Fruit fly (Drosophila melanogaster) whole organism, embryonic: Measurements from ENCODE around the gene Ythdc1.

ENCODE experiments used
- Abd-B ChIP-seq: fragments of 200-800 bp; sonication (Bioruptor generic); optimal IDR thresholded peaks from 2 replicates; lab custom pipeline; 2018; ENCODE audit warnings: missing biosample characterization, mild to moderate bottlenecking, missing genetic modification characterization, moderate library complexity
- Awh ChIP-seq: fragments of 200-800 bp; sonication (Bioruptor generic); IDR thresholded peaks from 2 replicates; pipeline ENCODE4, ENCODE4 v1.3.6; 2022; ENCODE audit warnings: missing biosample characterization, missing genetic modification characterization
- Bteb2 ChIP-seq: fragments of 200-800 bp; sonication (Bioruptor generic); optimal IDR thresholded peaks from 2 replicates; lab custom pipeline; 2016; ENCODE audit warnings: missing biosample characterization, missing genetic modification characterization
- CG1024 ChIP-seq: fragments of 200-800 bp; sonication (Bioruptor generic); IDR thresholded peaks from 2 replicates; pipeline ENCODE4 v1.3.6; 2022; ENCODE audit warnings: missing biosample characterization, missing genetic modification characterization
- CG11247 ChIP-seq: fragments of 200-800 bp; sonication (Bioruptor generic); IDR thresholded peaks from 2 replicates; pipeline ENCODE4 v1.3.6; 2022; ENCODE audit warnings: missing biosample characterization, missing genetic modification characterization
- CG12155 ChIP-seq: fragments of 200-800 bp; sonication (Bioruptor generic); optimal IDR thresholded peaks from 3 replicates; lab custom pipeline; 2016; ENCODE audit warnings: missing biosample characterization, missing genetic modification characterization
- CG13775 ChIP-seq: fragments of 200-800 bp; sonication (Bioruptor generic); optimal IDR thresholded peaks from 3 replicates; lab custom pipeline; 2017; ENCODE audit warnings: missing biosample characterization, mild to moderate bottlenecking, missing genetic modification characterization
- CG14667 ChIP-seq: fragments of 200-800 bp; sonication (Bioruptor generic); IDR thresholded peaks from 2 replicates; pipeline ENCODE4 v1.3.6; 2022; ENCODE audit warnings: missing biosample characterization, missing genetic modification characterization
- CG15011 ChIP-seq: fragments of 200-800 bp; sonication (Bioruptor generic); optimal IDR thresholded peaks from 3 replicates; lab custom pipeline; 2018; ENCODE audit warnings: missing biosample characterization, mild to moderate bottlenecking, missing genetic modification characterization
- CG16779 ChIP-seq: fragments of 200-800 bp; sonication (Bioruptor generic); IDR thresholded peaks from 2 replicates; pipeline ENCODE4 v1.3.6; 2022; ENCODE audit warnings: missing biosample characterization, missing genetic modification characterization
- CG17328 ChIP-seq: fragments of 200-800 bp; sonication (Bioruptor generic); IDR thresholded peaks from 2 replicates; pipeline ENCODE4 v1.3.6; 2022; ENCODE audit warnings: missing biosample characterization, missing genetic modification characterization
- CG17361 ChIP-seq: fragments of 200-800 bp; sonication (Bioruptor generic); IDR thresholded peaks from 3 replicates; pipeline ENCODE4 v1.3.6; 2022; ENCODE audit warnings: missing biosample characterization, missing genetic modification characterization
- CG17385 ChIP-seq: fragments of 200-800 bp; sonication (Bioruptor generic); optimal IDR thresholded peaks from 3 replicates; lab custom pipeline; 2018; ENCODE audit warnings: missing biosample characterization, mild to moderate bottlenecking, missing genetic modification characterization
- CG18011 ChIP-seq: fragments of 200-800 bp; sonication (Bioruptor generic); optimal IDR thresholded peaks from 2 replicates; lab custom pipeline; 2017; ENCODE audit warnings: missing biosample characterization, missing genetic modification characterization, mild to moderate bottlenecking, moderate library complexity, missing genotype
- CG7963 ChIP-seq: fragments of 200-800 bp; sonication (Bioruptor generic); IDR thresholded peaks from 3 replicates; pipeline ENCODE4 v1.3.6; 2022; ENCODE audit warnings: missing biosample characterization, missing genetic modification characterization; ENCODE audit not compliant: partially characterized antibody
- CG8359 ChIP-seq: fragments of 200-800 bp; sonication (Bioruptor generic); optimal IDR thresholded peaks from 2 replicates; lab custom pipeline; 2017; ENCODE audit warnings: missing biosample characterization, mild to moderate bottlenecking, missing genetic modification characterization, borderline replicate concordance
- CG8388 ChIP-seq: fragments of 200-800 bp; sonication (Bioruptor generic); optimal IDR thresholded peaks from 2 replicates; lab custom pipeline; 2019; ENCODE audit warnings: missing biosample characterization, mild to moderate bottlenecking, missing genetic modification characterization, moderate library complexity
- CG9797 ChIP-seq: fragments of 200-800 bp; sonication (Bioruptor generic); optimal IDR thresholded peaks from 3 replicates; lab custom pipeline; 2018; ENCODE audit warnings: missing biosample characterization, mild to moderate bottlenecking, missing genetic modification characterization
- Dad ChIP-seq: fragments of 200-800 bp; sonication (Bioruptor generic); optimal IDR thresholded peaks from 3 replicates; lab custom pipeline; 2016; ENCODE audit warnings: missing biosample characterization, missing genetic modification characterization
- Dek ChIP-seq: fragments of 200-800 bp; sonication (Bioruptor generic); optimal IDR thresholded peaks from 3 replicates; lab custom pipeline; 2019; ENCODE audit warnings: missing biosample characterization, mild to moderate bottlenecking, missing genetic modification characterization, moderate library complexity
- Dp ChIP-seq: fragments of 200-800 bp; sonication (Bioruptor generic); optimal IDR thresholded peaks from 2 replicates; lab custom pipeline; 2018; ENCODE audit warnings: missing biosample characterization, mild to moderate bottlenecking, missing genetic modification characterization, moderate library complexity
- Drgx ChIP-seq: fragments of 200-800 bp; sonication (Bioruptor generic); IDR thresholded peaks from 2 replicates; pipeline ENCODE4 v1.3.6; 2022; ENCODE audit warnings: missing biosample characterization, missing genetic modification characterization
- Elba2 ChIP-seq: fragments of 200-800 bp; sonication (Bioruptor generic); optimal IDR thresholded peaks from 3 replicates; lab custom pipeline; 2016; ENCODE audit warnings: missing biosample characterization, missing genetic modification characterization
- Fer3 ChIP-seq: fragments of 200-800 bp; sonication (Bioruptor generic); optimal IDR thresholded peaks from 2 replicates; lab custom pipeline; 2018; ENCODE audit warnings: missing biosample characterization, mild to moderate bottlenecking, missing genetic modification characterization, moderate library complexity
- Gug ChIP-seq: fragments of 200-800 bp; sonication (Bioruptor generic); IDR thresholded peaks from 4 replicates; pipeline ENCODE4 v1.3.6; 2022; ENCODE audit warnings: missing biosample characterization, missing genetic modification characterization
- HmgZ ChIP-seq: fragments of 200-800 bp; sonication (Bioruptor generic); optimal IDR thresholded peaks from 2 replicates; lab custom pipeline; 2018; ENCODE audit warnings: missing biosample characterization, mild to moderate bottlenecking, missing genetic modification characterization
- Hr3 ChIP-seq: fragments of 200-800 bp; sonication (Bioruptor generic); optimal IDR thresholded peaks from 3 replicates; lab custom pipeline; 2016; ENCODE audit warnings: missing biosample characterization, missing genetic modification characterization
- Hsf ChIP-seq: fragments of 200-800 bp; sonication (Bioruptor generic); optimal IDR thresholded peaks from 3 replicates; lab custom pipeline; 2016; ENCODE audit warnings: missing biosample characterization, missing genetic modification characterization
- NC2β ChIP-seq: fragments of 200-800 bp; sonication (Bioruptor generic); optimal IDR thresholded peaks from 2 replicates; lab custom pipeline; 2016; ENCODE audit warnings: missing biosample characterization, missing genetic modification characterization
- Rfx ChIP-seq: fragments of 200-800 bp; sonication (Bioruptor generic); IDR thresholded peaks from 2 replicates; pipeline ENCODE4 v1.3.6; 2022; ENCODE audit warnings: missing biosample characterization, missing genetic modification characterization
- bsh ChIP-seq, 2 experiments: fragments of 200-800 bp; sonication (Bioruptor generic); optimal IDR thresholded peaks; 2 replicates each; lab custom pipeline; 2017 to 2018; ENCODE audit warnings: mild to moderate bottlenecking in 2 of 2, missing biosample characterization in 2 of 2, missing genetic modification characterization in 2 of 2, moderate library complexity in 1 of 2
- cas ChIP-seq: fragments of 200-800 bp; sonication (Bioruptor generic); IDR thresholded peaks from 2 replicates; pipeline ENCODE4 v1.3.6; 2022; ENCODE audit warnings: missing biosample characterization, missing genetic modification characterization
- chn ChIP-seq: fragments of 200-800 bp; sonication (Bioruptor generic); optimal IDR thresholded peaks from 2 replicates; lab custom pipeline; 2016; ENCODE audit warnings: missing biosample characterization, missing genetic modification characterization
- croc ChIP-seq: fragments of 200-800 bp; sonication (Bioruptor generic); conservative IDR thresholded peaks from 3 replicates; pipeline ENCODE4 v1.3.6; 2022; ENCODE audit warnings: missing biosample characterization, missing genetic modification characterization
- dpn ChIP-seq, 2 experiments: fragments of 200-800 bp; sonication (Bioruptor generic); optimal IDR thresholded peaks; 3 replicates each; lab custom pipeline; 2016; ENCODE audit warnings: missing biosample characterization in 2 of 2, missing genetic modification characterization in 2 of 2
- gce ChIP-seq: fragments of 200-800 bp; sonication (Bioruptor generic); IDR thresholded peaks from 3 replicates; pipeline ENCODE4 v1.3.6; 2022; ENCODE audit warnings: missing biosample characterization, missing genetic modification characterization
- gro ChIP-seq: fragments of 200-800 bp; sonication (Bioruptor generic); optimal IDR thresholded peaks from 2 replicates; lab custom pipeline; 2016; ENCODE audit warnings: missing biosample characterization, missing genetic modification characterization
- her ChIP-seq: fragments of 200-800 bp; sonication (Bioruptor generic); optimal IDR thresholded peaks from 2 replicates; lab custom pipeline; 2016; ENCODE audit warnings: missing biosample characterization, missing genetic modification characterization
- hkb ChIP-seq, 2 experiments: fragments of 200-800 bp in 1 of 2; fragments of >200 bp in 1 of 2; sonication (Bioruptor generic) in 1 of 2; IDR thresholded peaks in 1 of 2; optimal IDR thresholded peaks in 1 of 2; 2 replicates each; pipeline versions ENCODE4 v1.3.6 to Lab custom; 2017 to 2022; ENCODE audit warnings: missing biosample characterization in 1 of 2, missing genetic modification characterization in 1 of 2
- hth ChIP-seq: fragments of >200 bp; optimal IDR thresholded peaks from 2 replicates; lab custom pipeline; 2017; ENCODE audit warnings: inconsistent platforms
- jumu ChIP-seq: fragments of 200-800 bp; sonication (Bioruptor generic); optimal IDR thresholded peaks from 3 replicates; lab custom pipeline; 2016; ENCODE audit warnings: missing biosample characterization, missing genetic modification characterization
- rib ChIP-seq: fragments of 200-800 bp; sonication (Bioruptor generic); IDR thresholded peaks from 2 replicates; pipeline ENCODE4 v1.3.6; 2022; ENCODE audit warnings: missing biosample characterization, missing genetic modification characterization
- sc ChIP-seq, 3 experiments: fragments of >200 bp in 2 of 3; fragments of 200-800 bp in 1 of 3; sonication (Bioruptor generic) in 1 of 3; optimal IDR thresholded peaks; 2 replicates in 2 of 3; 3 replicates in 1 of 3; lab custom pipeline; 2017; ENCODE audit warnings: mild to moderate bottlenecking in 1 of 3, missing biosample characterization in 1 of 3, missing genetic modification characterization in 1 of 3, missing genetic modification reagents in 1 of 3
- slbo ChIP-seq: fragments of 200-800 bp; sonication (Bioruptor generic); IDR thresholded peaks from 2 replicates; pipeline ENCODE4 v1.3.6; 2022; ENCODE audit warnings: missing biosample characterization, missing genetic modification characterization
- tll ChIP-seq, 2 experiments: fragments of 200-800 bp in 1 of 2; fragments of >200 bp in 1 of 2; sonication (Bioruptor generic) in 1 of 2; optimal IDR thresholded peaks; 2 replicates each; lab custom pipeline; 2017 to 2019; ENCODE audit warnings: missing biosample characterization in 2 of 2, missing genetic modification characterization in 2 of 2, mild to moderate bottlenecking in 1 of 2, moderate library complexity in 1 of 2
- trem ChIP-seq: fragments of 200-800 bp; optimal IDR thresholded peaks from 3 replicates; lab custom pipeline; 2019; ENCODE audit warnings: missing biosample characterization, mild to moderate bottlenecking, missing genetic modification characterization, moderate library complexity
- zfh2 ChIP-seq: fragments of 200-800 bp; sonication (Bioruptor generic); optimal IDR thresholded peaks from 2 replicates; lab custom pipeline; 2016; ENCODE audit warnings: missing biosample characterization, missing genetic modification characterization

Ythdc1 gene

DNA sequence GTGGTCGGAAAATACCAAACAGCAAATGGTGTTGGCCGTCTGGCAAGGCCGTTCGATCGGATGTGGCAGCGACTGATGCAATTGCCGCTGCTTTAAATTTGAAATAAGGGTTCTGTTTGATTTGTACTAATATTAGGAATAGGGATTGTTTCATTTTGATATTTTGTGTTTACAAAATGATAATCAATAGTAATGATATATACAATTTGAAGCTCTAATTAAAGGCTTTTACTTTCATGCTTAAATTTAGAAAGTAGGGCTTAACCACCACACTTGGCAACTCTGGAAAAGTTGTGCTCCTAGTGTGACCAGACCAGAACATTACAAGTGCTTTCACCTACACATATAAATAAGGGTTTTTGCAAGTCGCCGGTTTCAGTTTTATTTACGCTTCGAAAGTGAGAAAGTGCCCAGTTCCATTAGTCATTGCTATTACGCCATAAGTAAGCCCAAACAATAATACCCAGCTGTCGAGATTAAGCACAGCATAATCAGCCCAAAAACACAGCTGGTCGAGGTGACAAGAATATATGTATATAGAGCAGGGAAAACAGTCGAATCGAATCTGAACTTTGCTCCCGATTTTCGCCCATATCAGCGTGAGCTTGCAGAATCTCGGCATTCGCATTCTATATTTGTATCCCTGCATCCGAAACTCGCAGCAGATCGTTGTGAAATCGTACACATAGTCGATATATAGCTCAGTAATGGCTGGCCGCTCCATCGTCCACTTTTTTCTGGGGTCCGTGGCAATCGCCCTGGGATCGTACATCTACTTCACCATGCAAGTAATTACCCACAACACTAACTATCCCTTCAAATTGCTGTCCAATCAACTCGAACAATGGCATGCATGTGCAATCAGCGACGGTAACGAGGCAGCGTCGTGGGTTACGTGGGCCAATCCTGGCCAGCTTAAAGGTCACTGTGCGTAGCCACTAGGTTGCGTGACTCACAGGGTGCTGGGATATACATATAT is 47.8 kb downstream of the Ythdc1 start, which contains the start of gene Gtpx (continued):
- TF ChIP-seq CG13775 (GFP tag; lab: Kevin White, UChicago) (peak; percentile 48), hth (lab: Kevin White, UChicago) (no peak), sc (optimal IDR thresholded peaks at IDR 0.05; lab: Kevin White, UChicago) (no peak), sc (GFP tag; optimal IDR thresholded peaks at IDR 0.05; lab: Kevin White, UChicago) (no peak), Dp (GFP tag; lab: Kevin White, UChicago) (peak; percentile 80), slbo (GFP tag; lab: Robert Waterston, UW) (peak; percentile 64), hkb (optimal IDR thresholded peaks at IDR 0.05; lab: Kevin White, UChicago) (peak; percentile 90), hkb (GFP tag; IDR thresholded peaks at IDR 0.05; lab: Robert Waterston, UW) (no peak), Hsf (GFP tag; lab: Kevin White, UChicago) (peak; percentile 53), CG17328 (0 out of 2 replicates have a peak, but pooled peaks have one; percentile 41), zfh2 (GFP tag; lab: Kevin White, UChicago) (peak; percentile 60), CG11247 (GFP tag; lab: Robert Waterston, UW) (no peak), chn (peak; percentile 3), dpn (GFP tag; optimal IDR thresholded peaks at IDR 0.05; lab: Kevin White, UChicago) (peak; percentile 27 to 57), CG15011 (GFP tag; lab: Kevin White, UChicago) (no peak), cas (GFP tag; lab: Robert Waterston, UW) (no peak), CG12155 (GFP tag; lab: Kevin White, UChicago) (peak; percentile 32), tll (GFP tag; optimal IDR thresholded peaks at IDR 0.05; lab: Kevin White, UChicago) (peak in 1 of 2 experiments; percentile 8), gro (GFP tag; lab: Kevin White, UChicago) (no peak), Gug (GFP tag; lab: Robert Waterston, UW) (no peak), Bteb2 (GFP tag; lab: Kevin White, UChicago) (peak; percentile 48), Dek (tag; lab: Kevin White, UChicago) (peak; percentile 37), CG7963 (no peak), CG17385 (GFP tag; lab: Kevin White, UChicago) (peak; percentile 49), Hr3 (peak; percentile 41), her (GFP tag; lab: Kevin White, UChicago) (no peak), bsh (GFP tag; optimal IDR thresholded peaks at IDR 0.05; lab: Kevin White, UChicago) (peak; percentile 25 to 57), CG8388 (peak; percentile 19), Drgx (GFP tag; lab: Robert Waterston, UW) (0 out of 2 replicates have a peak, but pooled peaks have one; percentile 24), CG14667 (no peak), HmgZ (tag; lab: Kevin White, UChicago) (peak; percentile 58), Awh (GFP tag; lab: Robert Waterston, UW) (no peak), CG16779 (no peak), Dad (GFP tag; lab: Kevin White, UChicago) (no peak), CG8359 (GFP tag; lab: Kevin White, UChicago) (no peak), CG18011 (GFP tag; lab: Kevin White, UChicago) (peak; percentile 34), Fer3 (peak; percentile 2), Rfx (GFP tag; lab: Robert Waterston, UW) (peak; percentile 37; the same call in 1 of the 2 replicates), CG1024 (peak; percentile 17; the same call in 1 of the 2 replicates), jumu (peak; percentile 25), gce (GFP tag; lab: Robert Waterston, UW) (no peak), Abd-B (GFP tag; lab: Kevin White, UChicago) (peak; percentile 76), croc (GFP tag; lab: Robert Waterston, UW) (no peak), CG9797 (GFP tag; lab: Kevin White, UChicago) (peak; percentile 87), CG17361 (peak; percentile 66; the same call in 2 of the 3 replicates), NC2β (GFP tag; lab: Kevin White, UChicago) (peak; percentile 39), Elba2 (GFP tag; lab: Kevin White, UChicago) (peak; percentile 23), trem (tag; lab: Kevin White, UChicago) (peak; percentile 43), rib (GFP tag; lab: Robert Waterston, UW) (no peak)
